Fruit fly (Drosophila melanogaster) whole organism, embryonic: Measurements from ENCODE around the gene Mks1.
A peak's percentile ranks its signal among the peaks of the same experiment; 100 is the strongest.

ENCODE experiments used
- CG10654 ChIP-seq: fragments of 200-800 bp; sonication (Bioruptor generic); optimal IDR thresholded peaks from 2 replicates; lab custom pipeline; 2016; ENCODE audit warnings: missing biosample characterization, missing genetic modification characterization
- CG1233 ChIP-seq: fragments of 200-800 bp; sonication (Bioruptor generic); optimal IDR thresholded peaks from 4 replicates; lab custom pipeline; 2018; ENCODE audit warnings: missing biosample characterization, mild to moderate bottlenecking, missing genetic modification characterization
- CG13287 ChIP-seq: fragments of 200-800 bp; sonication (Bioruptor generic); IDR thresholded peaks from 2 replicates; pipeline ENCODE4 v1.3.6; 2022; ENCODE audit warnings: missing biosample characterization, missing genetic modification characterization; ENCODE audit not compliant: partially characterized antibody
- CG18619 ChIP-seq: fragments of 200-800 bp; sonication (Bioruptor generic); optimal IDR thresholded peaks from 3 replicates; lab custom pipeline; 2017; ENCODE audit warnings: missing biosample characterization, mild to moderate bottlenecking, missing genetic modification characterization
- CG4730 ChIP-seq: fragments of 200-800 bp; sonication (Bioruptor generic); IDR thresholded peaks from 2 replicates; pipeline ENCODE4 v1.3.6; 2022; ENCODE audit warnings: missing biosample characterization, missing genetic modification characterization
- CG6791 ChIP-seq: fragments of 200-800 bp; sonication (Bioruptor generic); IDR thresholded peaks from 3 replicates; pipeline ENCODE4 v1.3.6; 2022; ENCODE audit warnings: missing biosample characterization, missing genetic modification characterization; ENCODE audit not compliant: partially characterized antibody
- Dll ChIP-seq: fragments of 200-800 bp; sonication (Bioruptor generic); IDR thresholded peaks from 4 replicates; pipeline ENCODE4 v1.3.6; 2022; ENCODE audit warnings: missing biosample characterization, missing genetic modification characterization; ENCODE audit not compliant: partially characterized antibody
- Hr39 ChIP-seq: fragments of >200 bp; optimal IDR thresholded peaks from 2 replicates; lab custom pipeline; 2017
- PHDP ChIP-seq: fragments of 200-800 bp; sonication (Bioruptor generic); optimal IDR thresholded peaks from 3 replicates; lab custom pipeline; 2018; ENCODE audit warnings: missing biosample characterization, mild to moderate bottlenecking, missing genetic modification characterization, moderate library complexity
- ci ChIP-seq: fragments of 200-800 bp; sonication (Bioruptor generic); IDR thresholded peaks from 3 replicates; pipeline ENCODE4 v1.3.6; 2022; ENCODE audit warnings: missing biosample characterization, missing genetic modification characterization
- dimm ChIP-seq: fragments of 200-800 bp; sonication (Bioruptor generic); IDR thresholded peaks from 2 replicates; pipeline ENCODE4 v1.3.6; 2022; ENCODE audit warnings: missing biosample characterization, missing genetic modification characterization
- eve ChIP-seq, 2 experiments: fragments of >200 bp; optimal IDR thresholded peaks; 2 replicates each; lab custom pipeline; 2017; ENCODE audit warnings: missing biosample characterization in 2 of 2, missing genetic modification characterization in 2 of 2

DNA sequence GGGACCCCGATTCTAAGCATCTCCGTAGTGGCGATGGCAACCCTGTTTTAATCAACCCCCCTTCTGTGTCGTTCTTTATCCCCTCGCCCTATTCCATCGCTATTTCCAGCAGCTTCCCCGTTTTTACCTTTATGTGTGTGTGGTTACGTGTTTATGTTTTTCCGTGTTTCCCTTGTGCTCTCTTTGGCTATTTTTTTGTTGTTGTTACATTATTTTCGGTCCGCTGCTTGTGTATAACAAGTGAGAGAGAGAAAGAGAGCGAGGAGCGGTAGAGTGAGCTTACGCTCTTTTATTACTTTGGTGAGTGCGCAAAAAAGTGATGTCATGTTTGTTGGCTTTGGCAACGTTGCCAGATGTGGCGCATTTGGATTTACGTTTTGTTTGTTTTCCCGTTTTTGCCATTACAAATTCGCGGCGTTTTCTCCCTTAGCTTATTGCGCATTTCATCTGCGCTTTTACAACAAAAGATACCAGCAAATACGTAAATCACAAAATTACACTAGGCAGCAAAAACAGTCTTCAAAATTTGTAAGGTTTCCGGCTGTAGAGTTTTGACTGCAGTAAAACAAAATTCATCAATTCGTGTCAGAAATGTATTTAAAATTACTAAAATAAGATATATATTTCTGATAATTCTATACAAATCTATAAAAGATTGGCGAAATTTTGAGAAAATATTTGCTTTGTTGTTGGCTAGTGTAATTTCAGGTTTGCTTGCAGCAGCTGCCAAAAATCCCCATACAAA is 26.0 kb downstream of the Mks1 start:
- TF ChIP-seq Dll (GFP tag; lab: Robert Waterston, UW) (0 out of 4 replicates have a peak, but pooled peaks have one; percentile 21), CG18619 (GFP tag; lab: Kevin White, UChicago) (peak; percentile 52), eve (GFP tag; optimal IDR thresholded peaks at IDR 0.05; lab: Kevin White, UChicago) (no peak), CG10654 (GFP tag; lab: Kevin White, UChicago) (no peak), Hr39 (lab: Kevin White, UChicago) (no peak), CG13287 (GFP tag; lab: Robert Waterston, UW) (no peak; the same call in 1 of the 2 replicates), ci (peak; percentile 68), CG4730 (peak; percentile 47; the same call in 1 of the 2 replicates), CG6791 (no peak), PHDP (tag; lab: Kevin White, UChicago) (peak; percentile 62), CG1233 (GFP tag; lab: Kevin White, UChicago) (peak; percentile 56), dimm (GFP tag; lab: Robert Waterston, UW) (no peak)
